Fruit fly (Drosophila melanogaster) whole organism, embryonic: ENCODE measurements around the gene CG13457.

Source experiments
- Hr78 ChIP-seq, 2 experiments: fragments of 200-800 bp in 1 of 2; fragments of >200 bp in 1 of 2; sonication (Bioruptor generic) in 1 of 2; optimal IDR thresholded peaks; 2 replicates each; lab custom pipeline; 2017 to 2019; ENCODE audit warnings: missing biosample characterization in 2 of 2, missing genetic modification characterization in 2 of 2, mild to moderate bottlenecking in 1 of 2, moderate library complexity in 1 of 2
- amos ChIP-seq: fragments of 200-800 bp; sonication (Bioruptor generic); IDR thresholded peaks from 2 replicates; pipeline ENCODE4 v1.3.6; 2022; ENCODE audit warnings: missing biosample characterization, missing genetic modification characterization; ENCODE audit not compliant: partially characterized antibody

dm6 chr3L:15107158-15107775 is 23.9 kb downstream of the CG13457 start:
- TF ChIP-seq amos (no peak), Hr78 (GFP tag; optimal IDR thresholded peaks at IDR 0.05; lab: Kevin White, UChicago) (no peak)
